Worm (Caenorhabditis elegans): ENCODE measurements around the gene Y6G8.8.

DNA sequence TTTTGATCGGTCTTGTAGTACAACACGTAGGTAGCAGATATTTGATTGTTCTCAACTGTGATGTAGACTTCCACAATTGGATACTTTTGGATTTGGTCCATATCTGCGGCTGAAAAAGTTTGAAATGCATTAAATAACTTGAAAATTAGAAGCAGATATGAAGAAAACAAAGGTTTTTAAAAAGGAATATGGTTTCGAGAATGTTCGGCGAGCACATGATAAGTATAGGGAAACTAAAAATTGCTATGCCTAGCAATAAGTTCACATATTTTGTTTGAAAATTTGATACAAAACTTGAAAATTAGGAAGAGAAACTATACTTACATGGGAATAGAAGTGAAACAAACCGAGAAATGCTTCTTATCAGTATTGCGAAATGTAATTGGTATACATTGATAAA lies 4.8 kb upstream of the Y6G8.8 start, which contains the start of gene Y6G8.5:
- no peak for TF ChIP-seq klf-2 (GFP tag; conservative IDR thresholded peaks at IDR 0.05)
- no peak for TF ChIP-seq ref-1 (GFP tag; conservative IDR thresholded peaks at IDR 0.05)
- TF ChIP-seq ztf-23 (GFP tag; IDR thresholded peaks at IDR 0.05), result no peak
- TF ChIP-seq med-1 (GFP tag; optimal IDR thresholded peaks at IDR 0.05; ENCODE audit: insufficient read depth), result no peak
- no peak for TF ChIP-seq flt-1 (GFP tag; IDR thresholded peaks at IDR 0.05)
- no peak for TF ChIP-seq cog-1 (tag; optimal IDR thresholded peaks at IDR 0.05)
- TF ChIP-seq tab-1 (GFP tag; IDR thresholded peaks at IDR 0.05), result no peak
- no peak for TF ChIP-seq T22C8.4 (GFP tag; IDR thresholded peaks at IDR 0.05)
- no peak for TF ChIP-seq ztf-29 (GFP tag; IDR thresholded peaks at IDR 0.05)

Data from whole organism, midembryonic.